Worm (Caenorhabditis elegans) whole organism, late embryonic: Measurements from ENCODE around the gene Y15E3A.3.

ENCODE experiments used
- C08G9.2 ChIP-seq: sonication (generic microtip); optimal IDR thresholded peaks from 2 replicates; lab custom pipeline; 2016; ENCODE audit warnings: mild to moderate bottlenecking, missing genetic modification characterization, moderate library complexity, missing compliant biosample characterization
- T23F11.4 ChIP-seq: fragments of 200-800 bp; sonication (Bioruptor generic); optimal IDR thresholded peaks from 2 replicates; lab custom pipeline; 2018; ENCODE audit warnings: mild to moderate bottlenecking, missing genetic modification characterization, missing compliant biosample characterization
- ama-1 ChIP-seq: fragments of 150-350 bp; optimal IDR thresholded peaks from 2 replicates; lab custom pipeline; 2014
- ceh-45 ChIP-seq: fragments of 200-800 bp; sonication (Bioruptor generic); IDR thresholded peaks from 2 replicates; pipeline ENCODE4 v1.3.6; 2022; ENCODE audit warnings: missing genetic modification reagents, missing genetic modification characterization, missing compliant biosample characterization
- dmd-4 ChIP-seq: sonication (generic microtip); optimal IDR thresholded peaks from 2 replicates; lab custom pipeline; 2016; ENCODE audit warnings: borderline replicate concordance, missing genetic modification characterization, missing compliant biosample characterization
- nhr-11 ChIP-seq: fragments of 150-350 bp; optimal IDR thresholded peaks from 2 replicates; lab custom pipeline; 2014; ENCODE audit warnings: missing biosample characterization, missing genetic modification characterization
- odd-2 ChIP-seq: sonication (generic microtip); optimal IDR thresholded peaks from 2 replicates; lab custom pipeline; 2017; ENCODE audit warnings: antibody characterized with exemption, mild to moderate bottlenecking, missing genetic modification characterization, missing compliant biosample characterization
- pag-3 ChIP-seq: sonication (generic microtip); optimal IDR thresholded peaks from 2 replicates; lab custom pipeline; 2016; ENCODE audit warnings: missing compliant biosample characterization, missing genetic modification characterization, borderline replicate concordance
- pha-4 ChIP-seq: fragments of 150-350 bp; optimal IDR thresholded peaks from 2 replicates; lab custom pipeline; 2018; ENCODE audit warnings: missing biosample characterization, missing genetic modification reagents, missing genetic modification characterization
- sox-4 ChIP-seq: sonication (generic microtip); optimal IDR thresholded peaks from 2 replicates; lab custom pipeline; 2017; ENCODE audit warnings: mild to moderate bottlenecking, missing genetic modification characterization, inconsistent platforms, missing compliant biosample characterization
- ttx-3 ChIP-seq: sonication (generic microtip); optimal IDR thresholded peaks from 2 replicates; lab custom pipeline; 2016; ENCODE audit warnings: missing genetic modification reagents, missing genetic modification characterization, missing compliant biosample characterization
- unc-55 ChIP-seq: sonication (generic microtip); optimal IDR thresholded peaks from 2 replicates; lab custom pipeline; 2017; ENCODE audit warnings: missing biosample characterization, missing genetic modification reagents, missing genetic modification characterization

ce11 chrX:15342092-15342491 lies 16.5 kb upstream of the Y15E3A.3 start:
- TF ChIP-seq dmd-4 (tag; lab: Kevin White, UChicago), result no peak
- no peak for TF ChIP-seq sox-4 (tag; lab: Kevin White, UChicago)
- TF ChIP-seq pag-3 (tag; lab: Kevin White, UChicago), result no peak
- no peak for TF ChIP-seq C08G9.2
- no peak for TF ChIP-seq unc-55 (GFP tag; lab: Kevin White, UChicago)
- no peak for TF ChIP-seq pha-4 (tag; lab: Kevin White, UChicago)
- no peak for TF ChIP-seq ceh-45 (GFP tag; lab: Robert Waterston, UW)
- TF ChIP-seq ttx-3, result no peak
- TF ChIP-seq nhr-11 (tag; lab: Kevin White, UChicago), result no peak
- TF ChIP-seq T23F11.4, result no peak
- TF ChIP-seq ama-1 (lab: Kevin White, UChicago), result no peak
- TF ChIP-seq odd-2, result no peak
